Worm (Caenorhabditis elegans) whole organism, L4/young adult: ENCODE data around the gene F35E12.2.

Experiments used
- W03F9.2 ChIP-seq: fragments of 150-350 bp; optimal IDR thresholded peaks from 2 replicates; lab custom pipeline; 2014; ENCODE audit warnings: missing biosample characterization, missing genetic modification characterization
- dao-5 ChIP-seq: sonication (generic microtip); optimal IDR thresholded peaks from 2 replicates; lab custom pipeline; 2016; ENCODE audit warnings: missing genotype, missing genetic modification characterization, moderate library complexity, missing compliant biosample characterization
- him-1 ChIP-seq: sonication (generic microtip); optimal IDR thresholded peaks from 2 replicates; lab custom pipeline; 2016; ENCODE audit warnings: missing genotype, missing genetic modification reagents, missing genetic modification characterization, missing compliant biosample characterization

ce11 chrV:13738374-13738773, 13.7 kb upstream of the F35E12.2 start, which contains the start of gene irg-5:
- no peak for TF ChIP-seq W03F9.2 (tag; lab: Kevin White, UChicago)
- no peak for TF ChIP-seq dao-5 (tag; lab: Kevin White, UChicago)
- no peak for TF ChIP-seq him-1 (tag; lab: Kevin White, UChicago)
